Fruit fly (Drosophila melanogaster): ENCODE data around the gene I-t.

I-t gene

DNA sequence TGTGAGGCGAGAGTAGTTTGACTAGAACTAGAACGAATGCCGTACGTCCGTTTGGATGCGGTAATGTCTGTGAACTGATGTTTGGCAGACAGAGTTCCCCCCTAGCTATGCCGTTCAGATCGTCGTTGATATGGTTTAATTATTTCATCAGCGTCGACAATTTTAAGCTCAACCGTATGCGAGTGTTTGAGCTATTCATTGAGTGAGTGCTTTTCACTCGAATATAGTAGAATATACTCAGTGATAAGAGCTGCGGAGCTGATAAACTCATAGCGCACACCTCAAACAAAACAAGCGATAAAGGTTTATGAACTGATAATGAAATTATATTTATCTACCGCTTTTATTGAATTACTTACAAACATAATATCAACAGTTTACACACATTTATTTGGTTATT lies 15.8 kb upstream of the I-t start, which contains the start of gene CG6834 (continued):
- no peak for TF ChIP-seq CG12769 (tag; optimal IDR thresholded peaks at IDR 0.05)
- no peak for TF ChIP-seq CG6854 (GFP tag; optimal IDR thresholded peaks at IDR 0.05)
- no peak for TF ChIP-seq peb (GFP tag; IDR thresholded peaks at IDR 0.05)
- TF ChIP-seq Bdp1 (GFP tag; optimal IDR thresholded peaks at IDR 0.05): no peak
- TF ChIP-seq Gsc (GFP tag; IDR thresholded peaks at IDR 0.05): no peak
- no peak for TF ChIP-seq CG7963 (GFP tag; IDR thresholded peaks at IDR 0.05; ENCODE audit: partially characterized antibody)
- no peak for TF ChIP-seq chm (GFP tag; IDR thresholded peaks at IDR 0.05)
- no peak for TF ChIP-seq CG7271 (tag; optimal IDR thresholded peaks at IDR 0.05)
- no peak for TF ChIP-seq CG11695 (GFP tag; IDR thresholded peaks at IDR 0.05)
- TF ChIP-seq CoRest (tag; optimal IDR thresholded peaks at IDR 0.05): no peak
- TF ChIP-seq CG16813 (GFP tag; IDR thresholded peaks at IDR 0.05; ENCODE audit: partially characterized antibody): no peak
- no peak for TF ChIP-seq Atf6 (GFP tag; IDR thresholded peaks at IDR 0.05)
- no peak for TF ChIP-seq nau (GFP tag; optimal IDR thresholded peaks at IDR 0.05)
- TF ChIP-seq cato (GFP tag; optimal IDR thresholded peaks at IDR 0.05; ENCODE audit: borderline replicate concordance): no peak
- TF ChIP-seq wdn (GFP tag; IDR thresholded peaks at IDR 0.05): no peak
- TF ChIP-seq ham (GFP tag; IDR thresholded peaks at IDR 0.05): no peak
- TF ChIP-seq tap (tag; optimal IDR thresholded peaks at IDR 0.05): no peak
- TF ChIP-seq Med (GFP tag): peak; percentile 73
- TF ChIP-seq Gug (GFP tag; IDR thresholded peaks at IDR 0.05): no peak
- no peak for TF ChIP-seq CG10209 (GFP tag; optimal IDR thresholded peaks at IDR 0.05)
- TF ChIP-seq CG6175 (GFP tag; IDR thresholded peaks at IDR 0.05): no peak
- TF ChIP-seq wek (GFP tag; optimal IDR thresholded peaks at IDR 0.05): peak; percentile 46
- no peak for TF ChIP-seq CG17612 (GFP tag; IDR thresholded peaks at IDR 0.05)
- no peak for TF ChIP-seq Camta (GFP tag; optimal IDR thresholded peaks at IDR 0.05)
- TF ChIP-seq lbe (GFP tag; optimal IDR thresholded peaks at IDR 0.05): no peak
- no peak for TF ChIP-seq Oaz (GFP tag; IDR thresholded peaks at IDR 0.05)
- TF ChIP-seq Bteb2 (GFP tag; optimal IDR thresholded peaks at IDR 0.05): no peak
- no peak for TF ChIP-seq NK7.1 (GFP tag; optimal IDR thresholded peaks at IDR 0.05)
- TF ChIP-seq CG2875 (GFP tag; optimal IDR thresholded peaks at IDR 0.05): no peak
- TF ChIP-seq CG9797 (GFP tag; optimal IDR thresholded peaks at IDR 0.05): no peak
- no peak for TF ChIP-seq psq (GFP tag; optimal IDR thresholded peaks at IDR 0.05)
- no peak for TF ChIP-seq gt (GFP tag; IDR thresholded peaks at IDR 0.05)
- TF ChIP-seq usp (GFP tag; optimal IDR thresholded peaks at IDR 0.05): no peak
- no peak for TF ChIP-seq repo (GFP tag; optimal IDR thresholded peaks at IDR 0.05)
- no peak for TF ChIP-seq CG30403 (GFP tag; optimal IDR thresholded peaks at IDR 0.05)
- peak; percentile 1 for TF ChIP-seq ATbp (GFP tag; optimal IDR thresholded peaks at IDR 0.05)
- no peak for TF ChIP-seq sc (optimal IDR thresholded peaks at IDR 0.05)
- TF ChIP-seq sc (GFP tag; optimal IDR thresholded peaks at IDR 0.05): no peak
- peak; percentile 53 for TF ChIP-seq CG13296 (GFP tag; optimal IDR thresholded peaks at IDR 0.05)
- no peak for TF ChIP-seq Sry-β (GFP tag; optimal IDR thresholded peaks at IDR 0.05)
- TF ChIP-seq CG4617 (GFP tag; optimal IDR thresholded peaks at IDR 0.05; ENCODE audit: borderline replicate concordance): no peak
- TF ChIP-seq schlank (tag; optimal IDR thresholded peaks at IDR 0.05): no peak
- no peak for TF ChIP-seq nerfin-2 (GFP tag; IDR thresholded peaks at IDR 0.05; ENCODE audit: partially characterized antibody)
- no peak for TF ChIP-seq tup (GFP tag; optimal IDR thresholded peaks at IDR 0.05)
- TF ChIP-seq CG4854 (GFP tag; optimal IDR thresholded peaks at IDR 0.05): no peak
- no peak for TF ChIP-seq Doc3 (GFP tag; IDR thresholded peaks at IDR 0.05; ENCODE audit: partially characterized antibody)
- no peak for TF ChIP-seq CG11456 (GFP tag; IDR thresholded peaks at IDR 0.05)
- no peak for TF ChIP-seq cwo (GFP tag; optimal IDR thresholded peaks at IDR 0.05)
- TF ChIP-seq CG17186 (GFP tag; optimal IDR thresholded peaks at IDR 0.05): no peak
- TF ChIP-seq Sox102F (GFP tag; optimal IDR thresholded peaks at IDR 0.05): no peak
- no peak for TF ChIP-seq dpn (GFP tag; optimal IDR thresholded peaks at IDR 0.05)
- no peak for TF ChIP-seq ems (GFP tag; optimal IDR thresholded peaks at IDR 0.05)
